Worm (Caenorhabditis elegans): Measurements from ENCODE around the gene snap-1.

snap-1 gene

DNA sequence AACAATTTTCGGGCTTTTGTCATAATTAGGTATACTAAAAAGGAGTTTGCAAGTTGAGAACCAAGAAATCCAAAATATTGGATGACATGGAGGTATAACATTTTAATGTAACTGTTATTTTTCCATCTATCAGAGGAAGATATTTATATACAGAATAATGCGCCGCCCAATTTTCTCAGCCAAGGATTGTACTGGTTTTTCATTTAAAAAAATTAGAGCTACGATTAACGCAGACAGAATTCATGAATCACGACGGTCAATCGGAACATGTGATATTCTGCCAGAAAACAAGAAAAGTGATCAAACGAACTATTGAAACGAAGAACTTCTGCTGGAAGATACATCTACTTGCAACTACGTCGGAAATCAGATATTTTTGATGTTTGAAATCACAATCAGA lies 32.2 kb upstream of the snap-1 start, which contains the start of gene str-145:
str-145 (minus strand) TSS at position 101 of the 400 bp plus-strand sequence.
- TF ChIP-seq mep-1 (tag; optimal IDR thresholded peaks at IDR 0.05) (no peak), egl-43 (GFP tag; IDR thresholded peaks at IDR 0.05) (no peak), spr-3 (GFP tag; optimal IDR thresholded peaks at IDR 0.05) (no peak), ceh-32 (tag; optimal IDR thresholded peaks at IDR 0.05; ENCODE audit: poor library complexity) (no peak), nhr-48 (tag; optimal IDR thresholded peaks at IDR 0.05) (no peak), dmd-8 (GFP tag; IDR thresholded peaks at IDR 0.05) (no peak), hlh-30 (tag; optimal IDR thresholded peaks at IDR 0.05; ENCODE audit: insufficient read depth) (no peak), ctbp-1 (GFP tag; IDR thresholded peaks at IDR 0.05) (no peak), nhr-11 (tag; optimal IDR thresholded peaks at IDR 0.05) (no peak), snpc-4 (tag; optimal IDR thresholded peaks at IDR 0.05) (no peak), lir-3 (tag; optimal IDR thresholded peaks at IDR 0.05) (no peak), lim-7 (GFP tag; IDR thresholded peaks at IDR 0.05) (no peak)

DNA sequence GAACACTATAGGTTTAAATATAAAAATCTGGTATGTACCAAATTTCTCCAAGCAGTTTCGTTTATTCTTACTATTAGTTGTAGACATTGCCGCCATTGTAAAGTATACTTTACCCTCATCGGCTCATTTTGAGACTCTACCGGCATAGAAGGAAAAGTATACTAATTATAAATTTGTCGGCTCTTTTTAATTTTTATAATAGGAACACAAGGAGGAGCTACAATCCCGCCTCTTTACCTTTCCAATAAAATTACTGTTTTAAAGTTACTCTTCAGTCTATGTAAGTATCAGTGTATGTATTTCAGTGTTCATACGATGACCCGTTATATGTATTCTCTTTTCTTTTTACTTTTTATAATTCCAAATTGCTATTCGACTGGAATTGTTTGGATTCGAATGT lies 31.1 kb upstream of the snap-1 start, which contains the start of gene sdz-23:
sdz-23 (plus strand) TSS at position 301 of the 400 bp plus-strand sequence.
- TF ChIP-seq ceh-62 (tag; optimal IDR thresholded peaks at IDR 0.05), result no peak
- no peak for TF ChIP-seq zip-2 (tag; optimal IDR thresholded peaks at IDR 0.05)
- TF ChIP-seq fkh-10 (GFP tag; optimal IDR thresholded peaks at IDR 0.05), result no peak
- no peak for TF ChIP-seq dmd-9 (GFP tag; IDR thresholded peaks at IDR 0.05)

DNA sequence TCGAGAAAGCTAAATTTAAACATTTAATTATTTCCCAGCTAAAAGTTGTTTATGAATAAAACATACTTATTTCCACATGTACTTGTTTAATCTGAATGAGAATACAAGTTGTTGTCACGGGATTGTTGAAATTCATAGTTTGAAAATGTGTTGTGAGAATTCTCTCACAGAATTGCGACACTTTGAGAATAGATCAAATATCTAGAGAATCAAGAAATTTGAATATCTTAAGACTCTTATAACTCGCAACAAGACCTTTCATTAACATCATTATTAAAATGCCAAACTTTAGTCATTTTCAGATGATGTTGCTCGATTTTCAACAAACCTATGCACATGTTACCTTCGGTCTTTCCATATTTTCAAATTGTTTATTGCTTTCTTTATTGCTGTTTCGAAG lies 27.5 kb upstream of the snap-1 start, which contains the start of gene str-90:
str-90 (plus strand) TSS at position 301 of the 400 bp plus-strand sequence.
- TF ChIP-seq ZK546.5 (tag; optimal IDR thresholded peaks at IDR 0.05) (no peak), skn-1 (tag; optimal IDR thresholded peaks at IDR 0.05) (no peak), zip-2 (tag; optimal IDR thresholded peaks at IDR 0.05) (no peak), mxl-3 (GFP tag; optimal IDR thresholded peaks at IDR 0.05) (no peak), zfp-2 (tag; optimal IDR thresholded peaks at IDR 0.05) (no peak), spr-1 (tag; optimal IDR thresholded peaks at IDR 0.05) (no peak), mes-2 (tag; optimal IDR thresholded peaks at IDR 0.05; ENCODE audit: poor library complexity, severe bottlenecking) (no peak), mep-1 (tag; optimal IDR thresholded peaks at IDR 0.05) (no peak), ces-1 (GFP tag; optimal IDR thresholded peaks at IDR 0.05) (no peak), tag-97 (GFP tag; IDR thresholded peaks at IDR 0.05) (no peak), mxl-2 (GFP tag; conservative IDR thresholded peaks at IDR 0.05) (no peak), nhr-10 (tag; optimal IDR thresholded peaks at IDR 0.05) (no peak), Y75B8A.6 (GFP tag; IDR thresholded peaks at IDR 0.05) (no peak), zag-1 (tag; optimal IDR thresholded peaks at IDR 0.05) (no peak), ztf-7 (tag; optimal IDR thresholded peaks at IDR 0.05) (no peak), arid-1 (GFP tag; conservative IDR thresholded peaks at IDR 0.05) (no peak), dpl-1 (GFP tag; optimal IDR thresholded peaks at IDR 0.05) (no peak), ceh-32 (tag; optimal IDR thresholded peaks at IDR 0.05; ENCODE audit: poor library complexity) (no peak), nhr-42 (GFP tag; IDR thresholded peaks at IDR 0.05) (no peak), unc-39 (tag; optimal IDR thresholded peaks at IDR 0.05) (no peak)

DNA sequence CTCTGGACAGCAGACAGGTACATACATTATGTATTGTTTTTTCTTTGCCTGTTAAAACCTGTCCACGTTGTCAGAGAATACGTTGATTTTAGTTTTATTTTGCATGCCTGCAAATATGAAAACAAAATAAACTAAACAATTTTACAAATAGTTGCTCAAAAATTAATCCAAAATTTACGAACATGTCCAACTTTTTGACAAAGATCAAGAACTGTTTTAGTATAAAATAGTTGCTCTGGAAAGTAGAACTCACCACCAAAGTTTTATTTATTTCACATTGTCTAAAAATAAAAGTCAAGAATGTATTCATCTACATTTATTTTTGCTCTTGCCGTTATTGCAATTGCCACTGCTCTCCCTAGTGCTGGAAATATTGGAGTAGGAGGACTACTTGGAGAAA lies 25.9 kb upstream of the snap-1 start, which contains the start of gene srlf-16:
srlf-16 (plus strand) TSS at position 301 of the 400 bp plus-strand sequence.
- no peak for TF ChIP-seq ceh-32 (tag; optimal IDR thresholded peaks at IDR 0.05; ENCODE audit: poor library complexity)
- no peak for TF ChIP-seq saeg-2 (GFP tag; IDR thresholded peaks at IDR 0.05)
- TF ChIP-seq T20F7.1 (GFP tag; optimal IDR thresholded peaks at IDR 0.05), result no peak
- no peak for TF ChIP-seq Y48G9A.11 (GFP tag; IDR thresholded peaks at IDR 0.05)
- no peak for TF ChIP-seq nhr-10 (tag; optimal IDR thresholded peaks at IDR 0.05)
- no peak for TF ChIP-seq nhr-41 (GFP tag; IDR thresholded peaks at IDR 0.05)
- no peak for TF ChIP-seq aly-2 (tag; optimal IDR thresholded peaks at IDR 0.05)
- no peak for TF ChIP-seq php-3 (GFP tag; IDR thresholded peaks at IDR 0.05)
- TF ChIP-seq ZK337.2 (GFP tag; IDR thresholded peaks at IDR 0.05), result no peak
- TF ChIP-seq nhr-111 (GFP tag; optimal IDR thresholded peaks at IDR 0.05), result no peak
